Fruit fly (Drosophila melanogaster): ENCODE data around the gene CG7227.

dm6 chr2L:7951934-7952333 lies 46.0 kb downstream of the CG7227 start:
- TF ChIP-seq pan (optimal IDR thresholded peaks at IDR 0.05), result no peak
- TF ChIP-seq usp (GFP tag; optimal IDR thresholded peaks at IDR 0.05), result no peak
- no peak for TF ChIP-seq EcR (GFP tag; optimal IDR thresholded peaks at IDR 0.05)
- no peak for TF ChIP-seq Dll (optimal IDR thresholded peaks at IDR 0.05)
- TF ChIP-seq psq (optimal IDR thresholded peaks at IDR 0.05), result no peak
- no peak for TF ChIP-seq CG8478 (optimal IDR thresholded peaks at IDR 0.05)

All from whole organism.